Worm (Caenorhabditis elegans) whole organism, L2 larva: ENCODE results near the gene dnj-5.

ENCODE experiments used
- C34F6.9 ChIP-seq: fragments of 150-350 bp; optimal IDR thresholded peaks from 2 replicates; lab custom pipeline; 2014; ENCODE audit warnings: missing biosample characterization, missing genetic modification characterization
- F13H6.1 ChIP-seq: sonication (generic microtip); optimal IDR thresholded peaks from 2 replicates; lab custom pipeline; 2016; ENCODE audit warnings: missing genetic modification characterization, missing compliant biosample characterization
- R02D3.7 ChIP-seq: fragments of 150-350 bp; optimal IDR thresholded peaks from 2 replicates; lab custom pipeline; 2014; ENCODE audit warnings: missing biosample characterization, missing genetic modification characterization
- Y55F3AM.14 ChIP-seq: fragments of 200-800 bp; sonication (Bioruptor generic); optimal IDR thresholded peaks from 2 replicates; lab custom pipeline; 2018; ENCODE audit warnings: mild to moderate bottlenecking, missing genetic modification characterization, missing compliant biosample characterization
- ZK546.5 ChIP-seq: sonication (generic microtip); optimal IDR thresholded peaks from 2 replicates; lab custom pipeline; 2017; ENCODE audit warnings: missing biosample characterization, missing genetic modification characterization
- alr-1 ChIP-seq: fragments of 150-350 bp; optimal IDR thresholded peaks from 2 replicates; lab custom pipeline; 2014; ENCODE audit warnings: missing biosample characterization, missing genetic modification characterization
- aly-2 ChIP-seq: fragments of 150-350 bp; optimal IDR thresholded peaks from 2 replicates; lab custom pipeline; 2014; ENCODE audit warnings: missing biosample characterization, missing genetic modification characterization
- ama-1 ChIP-seq: fragments of 150-350 bp; optimal IDR thresholded peaks from 2 replicates; lab custom pipeline; 2018; ENCODE audit warnings: inconsistent platforms
- blmp-1 ChIP-seq: sonication (generic microtip); optimal IDR thresholded peaks from 2 replicates; lab custom pipeline; 2017; ENCODE audit warnings: missing genetic modification characterization, mild to moderate bottlenecking, missing compliant biosample characterization, antibody characterized with exemption, moderate library complexity; ENCODE audit not compliant: insufficient read depth
- ceh-16 ChIP-seq: fragments of 150-350 bp; optimal IDR thresholded peaks from 2 replicates; lab custom pipeline; 2014; ENCODE audit warnings: missing biosample characterization, missing genetic modification characterization
- ceh-82 ChIP-seq: fragments of 150-350 bp; optimal IDR thresholded peaks from 2 replicates; lab custom pipeline; 2014; ENCODE audit warnings: missing biosample characterization, missing genetic modification characterization
- crh-2 ChIP-seq: sonication (generic microtip); optimal IDR thresholded peaks from 2 replicates; lab custom pipeline; 2017; ENCODE audit warnings: missing biosample characterization, missing genetic modification characterization
- dmd-4 ChIP-seq: sonication (generic microtip); optimal IDR thresholded peaks from 2 replicates; lab custom pipeline; 2017; ENCODE audit warnings: missing biosample characterization, missing genetic modification characterization
- egl-27 ChIP-seq: sonication (generic microtip); optimal IDR thresholded peaks from 3 replicates; lab custom pipeline; 2017; ENCODE audit warnings: missing biosample characterization, missing genetic modification reagents, missing genetic modification characterization
- elt-1 ChIP-seq: fragments of 150-350 bp; optimal IDR thresholded peaks from 2 replicates; lab custom pipeline; 2014; ENCODE audit warnings: missing biosample characterization, missing genetic modification characterization
- elt-3 ChIP-seq: sonication (generic microtip); optimal IDR thresholded peaks from 2 replicates; lab custom pipeline; 2017; ENCODE audit warnings: missing biosample characterization, missing genetic modification characterization
- fos-1 ChIP-seq: fragments of 150-350 bp; optimal IDR thresholded peaks from 2 replicates; lab custom pipeline; 2014; ENCODE audit warnings: missing biosample characterization, missing genetic modification characterization
- gmeb-1 ChIP-seq: fragments of 150-350 bp; optimal IDR thresholded peaks from 2 replicates; lab custom pipeline; 2014; ENCODE audit warnings: missing biosample characterization, missing genetic modification characterization
- lin-11 ChIP-seq: fragments of 150-350 bp; sonication (generic microtip); optimal IDR thresholded peaks from 2 replicates; lab custom pipeline; 2014; ENCODE audit warnings: missing biosample characterization, missing genetic modification characterization, inconsistent platforms, mixed read lengths
- lin-13 ChIP-seq: fragments of 150-350 bp; optimal IDR thresholded peaks from 2 replicates; lab custom pipeline; 2014; ENCODE audit warnings: missing biosample characterization, missing genetic modification reagents, missing genetic modification characterization
- lin-39 ChIP-seq: fragments of 150-350 bp; optimal IDR thresholded peaks from 2 replicates; lab custom pipeline; 2014; ENCODE audit warnings: missing biosample characterization, missing genetic modification reagents, missing genetic modification characterization
- lsy-2 ChIP-seq, 2 experiments: fragments of 150-350 bp in 1 of 2; sonication (generic microtip) in 1 of 2; optimal IDR thresholded peaks; 2 replicates each; lab custom pipeline; 2014 to 2017; ENCODE audit warnings: missing biosample characterization in 2 of 2, missing genetic modification characterization in 2 of 2
- mab-5 ChIP-seq: fragments of 150-350 bp; optimal IDR thresholded peaks from 2 replicates; lab custom pipeline; 2014; ENCODE audit warnings: missing biosample characterization, missing genetic modification characterization
- mbf-1 ChIP-seq: sonication (generic microtip); optimal IDR thresholded peaks from 2 replicates; lab custom pipeline; 2017; ENCODE audit warnings: missing biosample characterization, missing genetic modification characterization
- mdl-1 ChIP-seq, 2 experiments: fragments of 150-350 bp in 1 of 2; sonication (generic microtip) in 1 of 2; optimal IDR thresholded peaks; 2 replicates each; lab custom pipeline; 2017; ENCODE audit warnings: missing biosample characterization in 2 of 2, missing genetic modification characterization in 2 of 2
- nhr-10 ChIP-seq: sonication (generic microtip); optimal IDR thresholded peaks from 2 replicates; lab custom pipeline; 2017; ENCODE audit warnings: missing biosample characterization, missing genetic modification characterization
- nhr-11 ChIP-seq: fragments of 150-350 bp; optimal IDR thresholded peaks from 2 replicates; lab custom pipeline; 2014; ENCODE audit warnings: missing biosample characterization, missing genetic modification characterization
- nhr-12 ChIP-seq: fragments of 150-350 bp; optimal IDR thresholded peaks from 2 replicates; lab custom pipeline; 2014; ENCODE audit warnings: missing biosample characterization, missing genetic modification characterization
- nhr-129 ChIP-seq: fragments of 150-350 bp; optimal IDR thresholded peaks from 2 replicates; lab custom pipeline; 2014; ENCODE audit warnings: missing biosample characterization, missing genetic modification characterization
- nhr-21 ChIP-seq: fragments of 150-350 bp; optimal IDR thresholded peaks from 2 replicates; lab custom pipeline; 2014; ENCODE audit warnings: missing biosample characterization, missing genetic modification characterization
- nhr-23 ChIP-seq: fragments of 150-350 bp; optimal IDR thresholded peaks from 2 replicates; lab custom pipeline; 2014; ENCODE audit warnings: missing biosample characterization, missing genetic modification reagents, missing genetic modification characterization
- nhr-237 ChIP-seq: fragments of 150-350 bp; optimal IDR thresholded peaks from 2 replicates; lab custom pipeline; 2014; ENCODE audit warnings: missing biosample characterization, missing genetic modification characterization
- nhr-25 ChIP-seq: fragments of 150-350 bp; sonication (generic microtip); optimal IDR thresholded peaks from 3 replicates; lab custom pipeline; 2014; ENCODE audit warnings: missing biosample characterization, missing genetic modification characterization
- nhr-6 ChIP-seq: fragments of 150-350 bp; optimal IDR thresholded peaks from 2 replicates; lab custom pipeline; 2014; ENCODE audit warnings: missing biosample characterization, missing genetic modification characterization
- nhr-77 ChIP-seq: fragments of 150-350 bp; optimal IDR thresholded peaks from 2 replicates; lab custom pipeline; 2014; ENCODE audit warnings: missing biosample characterization, missing genetic modification characterization
- peb-1 ChIP-seq: fragments of 150-350 bp; optimal IDR thresholded peaks from 2 replicates; lab custom pipeline; 2014; ENCODE audit warnings: missing biosample characterization, missing genetic modification characterization
- sem-4 ChIP-seq: fragments of 150-350 bp; optimal IDR thresholded peaks from 2 replicates; lab custom pipeline; 2014; ENCODE audit warnings: missing biosample characterization, missing genetic modification reagents, missing genetic modification characterization
- skn-1 ChIP-seq: sonication (generic microtip); optimal IDR thresholded peaks from 2 replicates; lab custom pipeline; 2017; ENCODE audit warnings: missing biosample characterization, missing genetic modification characterization
- sma-3 ChIP-seq: sonication (generic microtip); optimal IDR thresholded peaks from 2 replicates; lab custom pipeline; 2016; ENCODE audit warnings: missing genetic modification reagents, missing genetic modification characterization, missing compliant biosample characterization
- sma-9 ChIP-seq, 2 experiments: fragments of 150-350 bp in 1 of 2; sonication (generic microtip) in 1 of 2; optimal IDR thresholded peaks; 2 replicates each; lab custom pipeline; 2014 to 2016; ENCODE audit warnings: missing genetic modification characterization in 2 of 2, mild to moderate bottlenecking in 1 of 2, missing biosample characterization in 1 of 2, missing compliant biosample characterization in 1 of 2, missing genetic modification reagents in 1 of 2, moderate library complexity in 1 of 2
- snpc-4 ChIP-seq: fragments of 150-350 bp; optimal IDR thresholded peaks from 2 replicates; lab custom pipeline; 2014; ENCODE audit warnings: missing biosample characterization, missing genetic modification characterization
- unc-39 ChIP-seq: fragments of 150-350 bp; optimal IDR thresholded peaks from 2 replicates; lab custom pipeline; 2014; ENCODE audit warnings: missing biosample characterization, missing genetic modification characterization
- unc-55 ChIP-seq: fragments of 150-350 bp; sonication (generic microtip); optimal IDR thresholded peaks from 3 replicates; lab custom pipeline; 2014; ENCODE audit warnings: missing biosample characterization, missing genetic modification reagents, missing genetic modification characterization
- unc-62 ChIP-seq: fragments of 150-350 bp; optimal IDR thresholded peaks from 2 replicates; lab custom pipeline; 2014; ENCODE audit warnings: missing biosample characterization, missing genetic modification reagents, missing genetic modification characterization
- zag-1 ChIP-seq: fragments of 150-350 bp; optimal IDR thresholded peaks from 2 replicates; lab custom pipeline; 2014; ENCODE audit warnings: missing biosample characterization, missing genetic modification characterization
- ztf-1 ChIP-seq: fragments of 200-800 bp; sonication (Bioruptor generic); conservative IDR thresholded peaks from 2 replicates; pipeline ENCODE4 v1.3.6; 2022; ENCODE audit warnings: missing genetic modification characterization, missing compliant biosample characterization
- ztf-11 ChIP-seq: sonication (generic microtip); optimal IDR thresholded peaks from 2 replicates; lab custom pipeline; 2017; ENCODE audit warnings: missing biosample characterization, missing genetic modification characterization
- ztf-4 ChIP-seq: fragments of 150-350 bp; optimal IDR thresholded peaks from 2 replicates; lab custom pipeline; 2014; ENCODE audit warnings: missing biosample characterization, missing genetic modification characterization

Gene dnj-5

DNA sequence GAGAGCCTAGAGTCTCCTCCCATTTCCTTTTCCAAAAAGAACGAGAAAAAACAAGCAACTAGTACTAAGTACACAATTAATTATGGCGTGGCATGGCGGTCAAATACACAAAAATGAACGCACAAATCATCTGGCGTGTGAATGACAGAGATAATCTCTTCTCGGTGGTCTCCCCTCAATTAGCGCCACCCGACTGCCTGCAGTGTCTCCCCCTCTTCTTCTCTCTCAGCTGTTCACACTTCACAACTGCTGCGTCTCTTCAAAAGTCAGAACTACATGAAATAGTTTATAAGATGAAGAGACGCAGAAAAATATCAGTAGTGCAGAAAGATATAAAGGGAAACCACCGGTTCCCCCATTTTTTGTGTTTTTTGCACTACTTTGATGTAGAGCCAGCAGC lies 30.7 kb downstream of the dnj-5 start:
- TF ChIP-seq lin-11 (no peak), lin-39 (tag; lab: Kevin White, UChicago) (no peak), crh-2 (tag; lab: Kevin White, UChicago) (peak; percentile 48), ztf-11 (tag; lab: Kevin White, UChicago) (no peak), alr-1 (tag; lab: Kevin White, UChicago) (no peak), R02D3.7 (no peak), nhr-6 (peak; percentile 22), ztf-1 (GFP tag; lab: Robert Waterston, UW) (no peak), sem-4 (tag; lab: Kevin White, UChicago) (peak; percentile 76), mbf-1 (tag; lab: Kevin White, UChicago) (no peak), nhr-12 (tag; lab: Kevin White, UChicago) (no peak), ceh-82 (tag; lab: Kevin White, UChicago) (no peak), sma-9 (GFP tag; optimal IDR thresholded peaks at IDR 0.05; lab: Kevin White, UChicago) (peak; percentile 94), sma-9 (tag; optimal IDR thresholded peaks at IDR 0.05; lab: Kevin White, UChicago) (no peak), nhr-10 (tag; lab: Kevin White, UChicago) (no peak), nhr-21 (tag; lab: Kevin White, UChicago) (peak; percentile 54), nhr-23 (tag; lab: Kevin White, UChicago) (no peak), blmp-1 (tag; lab: Kevin White, UChicago) (peak; percentile 77), skn-1 (no peak), fos-1 (tag; lab: Kevin White, UChicago) (peak; percentile 39), sma-3 (GFP tag; lab: Kevin White, UChicago) (peak; percentile 72), nhr-129 (tag; lab: Kevin White, UChicago) (peak; percentile 72), aly-2 (tag; lab: Kevin White, UChicago) (no peak), zag-1 (tag; lab: Kevin White, UChicago) (peak; percentile 11), unc-62 (GFP tag; lab: Kevin White, UChicago) (no peak), nhr-25 (peak; percentile 64), elt-1 (no peak), gmeb-1 (tag; lab: Kevin White, UChicago) (peak; percentile 32), ZK546.5 (tag; lab: Kevin White, UChicago) (no peak), egl-27 (peak; percentile 70), unc-39 (tag; lab: Kevin White, UChicago) (no peak), elt-3 (tag; lab: Kevin White, UChicago) (no peak), ceh-16 (tag; lab: Kevin White, UChicago) (peak; percentile 98), lsy-2 (tag; optimal IDR thresholded peaks at IDR 0.05; lab: Kevin White, UChicago) (peak in 1 of 2 experiments; percentile 42), nhr-11 (tag; lab: Kevin White, UChicago) (no peak), mab-5 (tag; lab: Kevin White, UChicago) (peak; percentile 63), C34F6.9 (tag; lab: Kevin White, UChicago) (peak; percentile 57), unc-55 (GFP tag; lab: Kevin White, UChicago) (peak; percentile 33), ztf-4 (tag; lab: Kevin White, UChicago) (no peak), ama-1 (lab: Kevin White, UChicago) (no peak), snpc-4 (tag; lab: Kevin White, UChicago) (peak; percentile 17), nhr-77 (tag; lab: Kevin White, UChicago) (no peak), Y55F3AM.14 (GFP tag; lab: Kevin White, UChicago) (no peak), lin-13 (GFP tag; lab: Kevin White, UChicago) (peak; percentile 35), mdl-1 (tag; optimal IDR thresholded peaks at IDR 0.05; lab: Kevin White, UChicago) (peak; percentile 13 to 14), dmd-4 (tag; lab: Kevin White, UChicago) (no peak), F13H6.1 (tag; lab: Kevin White, UChicago) (peak; percentile 87), peb-1 (no peak), nhr-237 (no peak)
